Worm (Caenorhabditis elegans) whole organism, mixed stage, embryonic: Measurements from ENCODE around the gene srbc-2.

Experiments used
- blmp-1 ChIP-seq: fragments of 150-350 bp; optimal IDR thresholded peaks from 2 replicates; lab custom pipeline; 2014; ENCODE audit warnings: missing biosample characterization, missing genetic modification characterization
- ceh-39 ChIP-seq: fragments of 150-350 bp; optimal IDR thresholded peaks from 2 replicates; lab custom pipeline; 2014; ENCODE audit warnings: missing biosample characterization, missing genetic modification characterization
- ceh-43 ChIP-seq: fragments of 200-800 bp; sonication (Bioruptor generic); optimal IDR thresholded peaks from 2 replicates; lab custom pipeline; 2018; ENCODE audit warnings: mild to moderate bottlenecking, missing genetic modification characterization, moderate library complexity, missing compliant biosample characterization
- ceh-83 ChIP-seq: fragments of 200-800 bp; sonication (Bioruptor generic); optimal IDR thresholded peaks from 2 replicates; lab custom pipeline; 2018; ENCODE audit warnings: mild to moderate bottlenecking, missing genetic modification characterization, missing compliant biosample characterization
- cnd-1 ChIP-seq: fragments of 200-800 bp; sonication (Bioruptor generic); optimal IDR thresholded peaks from 2 replicates; lab custom pipeline; 2018; ENCODE audit warnings: mild to moderate bottlenecking, missing genetic modification characterization, missing compliant biosample characterization
- drap-1 ChIP-seq: fragments of 200-800 bp; sonication (Bioruptor generic); optimal IDR thresholded peaks from 3 replicates; lab custom pipeline; 2018; ENCODE audit warnings: mild to moderate bottlenecking, missing genetic modification characterization, missing compliant biosample characterization
- elt-1 ChIP-seq: sonication (generic microtip); optimal IDR thresholded peaks from 2 replicates; lab custom pipeline; 2017; ENCODE audit warnings: missing genetic modification characterization, mild to moderate bottlenecking, missing compliant biosample characterization, antibody characterized with exemption, moderate library complexity, borderline replicate concordance; ENCODE audit not compliant: insufficient read depth
- elt-3 ChIP-seq: fragments of 150-350 bp; optimal IDR thresholded peaks from 2 replicates; lab custom pipeline; 2014; ENCODE audit warnings: missing biosample characterization, missing genetic modification characterization
- flh-1 ChIP-seq: fragments of 200-800 bp; sonication (Bioruptor generic); optimal IDR thresholded peaks from 2 replicates; lab custom pipeline; 2018; ENCODE audit warnings: mild to moderate bottlenecking, missing genetic modification characterization, moderate library complexity, missing compliant biosample characterization
- ham-2 ChIP-seq: fragments of 200-800 bp; sonication (Bioruptor generic); optimal IDR thresholded peaks from 2 replicates; lab custom pipeline; 2018; ENCODE audit warnings: mild to moderate bottlenecking, missing genetic modification characterization, missing compliant biosample characterization
- lin-13 ChIP-seq: fragments of 150-350 bp; optimal IDR thresholded peaks from 2 replicates; lab custom pipeline; 2014; ENCODE audit warnings: missing biosample characterization, missing genetic modification characterization
- lin-32 ChIP-seq: fragments of 200-800 bp; sonication (Bioruptor generic); optimal IDR thresholded peaks from 2 replicates; lab custom pipeline; 2018; ENCODE audit warnings: mild to moderate bottlenecking, missing genetic modification characterization, missing compliant biosample characterization
- lsy-2 ChIP-seq: fragments of 150-350 bp; optimal IDR thresholded peaks from 2 replicates; lab custom pipeline; 2014; ENCODE audit warnings: missing biosample characterization, missing genetic modification characterization
- mab-5 ChIP-seq: fragments of 150-350 bp; optimal IDR thresholded peaks from 2 replicates; lab custom pipeline; 2014; ENCODE audit warnings: missing biosample characterization, missing genetic modification characterization
- mep-1 ChIP-seq: fragments of 150-350 bp; optimal IDR thresholded peaks from 2 replicates; lab custom pipeline; 2017; ENCODE audit warnings: missing biosample characterization, missing genetic modification reagents, missing genetic modification characterization, inconsistent platforms
- mls-2 ChIP-seq: sonication (generic microtip); optimal IDR thresholded peaks from 2 replicates; lab custom pipeline; 2016; ENCODE audit warnings: mild to moderate bottlenecking, missing genetic modification characterization, moderate library complexity, missing compliant biosample characterization
- nhr-12 ChIP-seq: fragments of 150-350 bp; optimal IDR thresholded peaks from 2 replicates; lab custom pipeline; 2014; ENCODE audit warnings: missing biosample characterization, missing genetic modification characterization
- nhr-2 ChIP-seq: fragments of 150-350 bp; optimal IDR thresholded peaks from 2 replicates; lab custom pipeline; 2014; ENCODE audit warnings: missing biosample characterization, missing genetic modification characterization
- nhr-237 ChIP-seq: fragments of 150-350 bp; optimal IDR thresholded peaks from 2 replicates; lab custom pipeline; 2014; ENCODE audit warnings: missing biosample characterization, missing genetic modification characterization
- nhr-28 ChIP-seq: fragments of 150-350 bp; optimal IDR thresholded peaks from 2 replicates; lab custom pipeline; 2014; ENCODE audit warnings: missing biosample characterization, missing genetic modification characterization
- nhr-76 ChIP-seq: sonication (generic microtip); optimal IDR thresholded peaks from 2 replicates; lab custom pipeline; 2017; ENCODE audit warnings: missing biosample characterization, missing genetic modification characterization
- pha-4 ChIP-seq: fragments of 150-350 bp; optimal IDR thresholded peaks from 2 replicates; lab custom pipeline; 2018; ENCODE audit warnings: missing biosample characterization, missing genetic modification reagents, missing genetic modification characterization
- sem-2 ChIP-seq: fragments of 200-800 bp; sonication (Bioruptor generic); optimal IDR thresholded peaks from 2 replicates; lab custom pipeline; 2018; ENCODE audit warnings: mild to moderate bottlenecking, missing genetic modification characterization, missing compliant biosample characterization
- snpc-4 ChIP-seq: fragments of 150-350 bp; optimal IDR thresholded peaks from 2 replicates; lab custom pipeline; 2014; ENCODE audit warnings: missing biosample characterization, missing genetic modification characterization
- sptf-1 ChIP-seq: sonication (generic microtip); optimal IDR thresholded peaks from 2 replicates; lab custom pipeline; 2017; ENCODE audit warnings: mild to moderate bottlenecking, missing genetic modification characterization, moderate library complexity, missing compliant biosample characterization
- tbx-8 ChIP-seq: fragments of 200-800 bp; sonication (Bioruptor generic); optimal IDR thresholded peaks from 2 replicates; lab custom pipeline; 2018; ENCODE audit warnings: mild to moderate bottlenecking, missing genetic modification characterization, moderate library complexity, missing compliant biosample characterization
- unc-120 ChIP-seq: sonication (generic microtip); optimal IDR thresholded peaks from 2 replicates; lab custom pipeline; 2017; ENCODE audit warnings: missing genetic modification characterization, missing compliant biosample characterization; ENCODE audit not compliant: poor library complexity, severe bottlenecking
- unc-39 ChIP-seq: fragments of 150-350 bp; optimal IDR thresholded peaks from 2 replicates; lab custom pipeline; 2014; ENCODE audit warnings: missing biosample characterization, missing genetic modification characterization
- unc-62 ChIP-seq: fragments of 150-350 bp; optimal IDR thresholded peaks from 2 replicates; lab custom pipeline; 2014; ENCODE audit warnings: missing biosample characterization, missing genetic modification reagents, missing genetic modification characterization
- zip-8 ChIP-seq: fragments of 150-350 bp; optimal IDR thresholded peaks from 2 replicates; lab custom pipeline; 2014; ENCODE audit warnings: missing biosample characterization, missing genetic modification characterization
- ztf-11 ChIP-seq: fragments of 150-350 bp; optimal IDR thresholded peaks from 2 replicates; lab custom pipeline; 2014; ENCODE audit warnings: missing biosample characterization, missing genetic modification characterization

The srbc-2 gene

ce11 chrV:3394694-3395240, 17.9 kb upstream of the srbc-2 start, which contains the start of gene T20D4.15:
TSS of gene T20D4.15 (minus strand) at chrV:3394744.
- TF ChIP-seq flh-1 (GFP tag; lab: Kevin White, UChicago) (no peak), ceh-43 (GFP tag; lab: Kevin White, UChicago) (no peak), mab-5 (no peak), nhr-76 (tag; lab: Kevin White, UChicago) (no peak), lin-32 (no peak), ham-2 (GFP tag; lab: Kevin White, UChicago) (no peak), lsy-2 (tag; lab: Kevin White, UChicago) (no peak), mep-1 (tag; lab: Kevin White, UChicago) (no peak), ceh-39 (tag; lab: Kevin White, UChicago) (no peak), sptf-1 (no peak), lin-13 (tag; lab: Kevin White, UChicago) (no peak)

- no peak for TF ChIP-seq nhr-12
- no peak for TF ChIP-seq zip-8
- no peak for TF ChIP-seq ham-2 (GFP tag; lab: Kevin White, UChicago)
- no peak for TF ChIP-seq flh-1 (GFP tag; lab: Kevin White, UChicago)
- no peak for TF ChIP-seq nhr-76 (tag; lab: Kevin White, UChicago)
- no peak for TF ChIP-seq drap-1 (GFP tag; lab: Kevin White, UChicago)
- TF ChIP-seq ztf-11 (tag; lab: Kevin White, UChicago): no peak
- TF ChIP-seq ceh-83 (GFP tag; lab: Kevin White, UChicago): no peak
- no peak for TF ChIP-seq elt-3 (tag; lab: Kevin White, UChicago)
- no peak for TF ChIP-seq lin-13 (tag; lab: Kevin White, UChicago)
- TF ChIP-seq nhr-28 (tag; lab: Kevin White, UChicago): no peak
- no peak for TF ChIP-seq pha-4 (tag; lab: Kevin White, UChicago)
- TF ChIP-seq mep-1 (tag; lab: Kevin White, UChicago): no peak
Measured at ce11 chrV:3394065-3394464, 17.2 kb upstream of the srbc-2 start.

ce11 chrV:3391005-3391404, 14.1 kb upstream of the srbc-2 start:
- TF ChIP-seq nhr-237 (tag; lab: Kevin White, UChicago) (no peak), mab-5 (no peak), unc-39 (tag; lab: Kevin White, UChicago) (no peak), mep-1 (tag; lab: Kevin White, UChicago) (no peak), lsy-2 (tag; lab: Kevin White, UChicago) (no peak), mls-2 (tag; lab: Kevin White, UChicago) (no peak), elt-1 (tag; lab: Kevin White, UChicago) (no peak), elt-3 (tag; lab: Kevin White, UChicago) (no peak), lin-32 (no peak), nhr-2 (no peak), lin-13 (tag; lab: Kevin White, UChicago) (no peak), ceh-39 (tag; lab: Kevin White, UChicago) (no peak), drap-1 (GFP tag; lab: Kevin White, UChicago) (no peak), blmp-1 (no peak), unc-62 (no peak), snpc-4 (no peak), unc-120 (tag; lab: Kevin White, UChicago) (no peak), zip-8 (no peak)
- TF ChIP-seq, all 35 proteins: peak for 0

ce11 chrV:3388299-3388698, 11.4 kb upstream of the srbc-2 start:
- no peak for TF ChIP-seq nhr-28 (tag; lab: Kevin White, UChicago)
- no peak for TF ChIP-seq zip-8
- no peak for TF ChIP-seq elt-3 (tag; lab: Kevin White, UChicago)
- no peak for TF ChIP-seq nhr-76 (tag; lab: Kevin White, UChicago)
- no peak for TF ChIP-seq unc-120 (tag; lab: Kevin White, UChicago)
- no peak for TF ChIP-seq drap-1 (GFP tag; lab: Kevin White, UChicago)
- TF ChIP-seq tbx-8 (GFP tag; lab: Kevin White, UChicago): no peak
- TF ChIP-seq nhr-2: no peak
- no peak for TF ChIP-seq nhr-12
- TF ChIP-seq ham-2 (GFP tag; lab: Kevin White, UChicago): no peak
- no peak for TF ChIP-seq snpc-4
- TF ChIP-seq flh-1 (GFP tag; lab: Kevin White, UChicago): no peak
- TF ChIP-seq sem-2: no peak

- TF ChIP-seq ceh-83 (GFP tag; lab: Kevin White, UChicago): no peak
- no peak for TF ChIP-seq unc-120 (tag; lab: Kevin White, UChicago)
- no peak for TF ChIP-seq lin-32
- no peak for TF ChIP-seq ham-2 (GFP tag; lab: Kevin White, UChicago)
- no peak for TF ChIP-seq mls-2 (tag; lab: Kevin White, UChicago)
- no peak for TF ChIP-seq tbx-8 (GFP tag; lab: Kevin White, UChicago)
- TF ChIP-seq sptf-1: no peak
- no peak for TF ChIP-seq ceh-39 (tag; lab: Kevin White, UChicago)
- no peak for TF ChIP-seq mab-5
- TF ChIP-seq flh-1 (GFP tag; lab: Kevin White, UChicago): no peak
- no peak for TF ChIP-seq cnd-1 (tag; lab: Kevin White, UChicago)
- TF ChIP-seq ceh-43 (GFP tag; lab: Kevin White, UChicago): no peak
Measured at ce11 chrV:3372673-3373072, 4.2 kb downstream of the srbc-2 start, which contains the start of gene srx-121. TSS of gene srx-121 (minus strand) at chrV:3372773.
